Worm (Caenorhabditis elegans): ENCODE measurements around the gene R07H5.9.

DNA sequence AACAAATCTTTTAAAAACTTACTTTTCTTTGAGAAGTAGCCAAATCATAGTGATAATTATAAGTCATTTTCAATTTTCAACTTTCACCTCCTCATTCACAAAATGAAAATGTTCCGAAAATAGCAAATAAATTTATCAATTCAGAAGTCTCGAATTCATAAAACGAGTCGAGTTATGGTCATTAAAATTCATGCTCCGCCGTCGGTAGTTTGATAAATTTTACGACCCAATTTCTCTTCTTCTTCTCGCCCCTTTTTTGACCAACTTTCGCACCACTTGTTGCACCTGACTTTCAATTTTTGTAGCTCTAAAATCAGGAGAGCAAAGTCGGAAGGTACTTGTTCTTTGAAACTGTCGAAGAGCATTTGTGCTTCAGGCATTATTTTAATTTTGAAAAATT lies 22.8 kb downstream of the R07H5.9 start, which contains the start of gene best-7:
- TF ChIP-seq him-1 (tag; optimal IDR thresholded peaks at IDR 0.05) = no peak
- no peak for TF ChIP-seq unc-62 (GFP tag; optimal IDR thresholded peaks at IDR 0.05)
- TF ChIP-seq dpl-1 (GFP tag; optimal IDR thresholded peaks at IDR 0.05) = no peak
- TF ChIP-seq ceh-91 (GFP tag; IDR thresholded peaks at IDR 0.05) = no peak
- no peak for TF ChIP-seq ztf-18 (tag; optimal IDR thresholded peaks at IDR 0.05)
- no peak for TF ChIP-seq B0336.3 (GFP tag; IDR thresholded peaks at IDR 0.05)
- no peak for TF ChIP-seq lin-26 (GFP tag; IDR thresholded peaks at IDR 0.05)
- TF ChIP-seq ama-1 (optimal IDR thresholded peaks at IDR 0.05) = no peak
- no peak for TF ChIP-seq ama-1 (GFP tag; optimal IDR thresholded peaks at IDR 0.05)
- TF ChIP-seq lin-54 (GFP tag; optimal IDR thresholded peaks at IDR 0.05) = no peak
- no peak for TF ChIP-seq ccch-3 (GFP tag; optimal IDR thresholded peaks at IDR 0.05)

Measured in whole organism, young adult.